Worm (Caenorhabditis elegans) whole organism, late embryonic: ENCODE data around the gene srh-279.

ENCODE experiments used
- C38D4.7 ChIP-seq: fragments of 200-800 bp; sonication (Bioruptor generic); optimal IDR thresholded peaks from 2 replicates; lab custom pipeline; 2018; ENCODE audit warnings: mild to moderate bottlenecking, missing genetic modification characterization, moderate library complexity, missing compliant biosample characterization
- F13H6.1 ChIP-seq: sonication (generic microtip); optimal IDR thresholded peaks from 2 replicates; lab custom pipeline; 2016; ENCODE audit warnings: missing genetic modification characterization, missing compliant biosample characterization
- T23F11.4 ChIP-seq: fragments of 200-800 bp; sonication (Bioruptor generic); optimal IDR thresholded peaks from 2 replicates; lab custom pipeline; 2018; ENCODE audit warnings: mild to moderate bottlenecking, missing genetic modification characterization, missing compliant biosample characterization
- ahr-1 ChIP-seq: sonication (generic microtip); optimal IDR thresholded peaks from 2 replicates; lab custom pipeline; 2016; ENCODE audit warnings: missing genetic modification characterization, missing compliant biosample characterization
- ama-1 ChIP-seq: fragments of 150-350 bp; optimal IDR thresholded peaks from 2 replicates; lab custom pipeline; 2014
- ceh-18 ChIP-seq: sonication (generic microtip); optimal IDR thresholded peaks from 2 replicates; lab custom pipeline; 2016; ENCODE audit warnings: missing genetic modification characterization, missing compliant biosample characterization
- ceh-19 ChIP-seq: fragments of 200-800 bp; sonication (Bioruptor generic); optimal IDR thresholded peaks from 2 replicates; lab custom pipeline; 2018; ENCODE audit warnings: mild to moderate bottlenecking, missing genetic modification characterization, missing compliant biosample characterization
- ceh-2 ChIP-seq: sonication (generic microtip); optimal IDR thresholded peaks from 2 replicates; lab custom pipeline; 2016; ENCODE audit warnings: missing genotype, missing genetic modification characterization, missing compliant biosample characterization
- ceh-22 ChIP-seq: sonication (generic microtip); optimal IDR thresholded peaks from 2 replicates; lab custom pipeline; 2017; ENCODE audit warnings: missing biosample characterization, missing genetic modification characterization
- ceh-24 ChIP-seq: sonication (generic microtip); optimal IDR thresholded peaks from 2 replicates; lab custom pipeline; 2016; ENCODE audit warnings: mild to moderate bottlenecking, missing genetic modification characterization, missing compliant biosample characterization
- ceh-30 ChIP-seq: fragments of 150-350 bp; optimal IDR thresholded peaks from 2 replicates; lab custom pipeline; 2014; ENCODE audit warnings: missing biosample characterization, missing genetic modification characterization
- ceh-31 ChIP-seq: sonication (generic microtip); optimal IDR thresholded peaks from 2 replicates; lab custom pipeline; 2016; ENCODE audit warnings: missing genetic modification characterization, missing compliant biosample characterization
- ceh-34 ChIP-seq: sonication (generic microtip); optimal IDR thresholded peaks from 2 replicates; lab custom pipeline; 2016; ENCODE audit warnings: mild to moderate bottlenecking, missing genetic modification characterization, missing compliant biosample characterization
- ceh-6 ChIP-seq: fragments of 200-800 bp; sonication (Bioruptor generic); optimal IDR thresholded peaks from 2 replicates; lab custom pipeline; 2018; ENCODE audit warnings: mild to moderate bottlenecking, missing genetic modification characterization, missing compliant biosample characterization
- che-1 ChIP-seq: sonication (generic microtip); optimal IDR thresholded peaks from 2 replicates; lab custom pipeline; 2016; ENCODE audit warnings: mild to moderate bottlenecking, missing genetic modification characterization, missing compliant biosample characterization
- dmd-4 ChIP-seq: sonication (generic microtip); optimal IDR thresholded peaks from 2 replicates; lab custom pipeline; 2016; ENCODE audit warnings: borderline replicate concordance, missing genetic modification characterization, missing compliant biosample characterization
- dve-1 ChIP-seq: sonication (generic microtip); optimal IDR thresholded peaks from 2 replicates; lab custom pipeline; 2017; ENCODE audit warnings: antibody characterized with exemption, mild to moderate bottlenecking, missing genetic modification characterization, missing compliant biosample characterization
- elt-2 ChIP-seq: sonication (generic microtip); optimal IDR thresholded peaks from 2 replicates; lab custom pipeline; 2016; ENCODE audit warnings: missing genetic modification reagents, missing genetic modification characterization, missing compliant biosample characterization
- elt-4 ChIP-seq: sonication (generic microtip); optimal IDR thresholded peaks from 2 replicates; lab custom pipeline; 2016; ENCODE audit warnings: missing genetic modification characterization, missing compliant biosample characterization
- ets-4 ChIP-seq: sonication (generic microtip); optimal IDR thresholded peaks from 2 replicates; lab custom pipeline; 2016; ENCODE audit warnings: missing genetic modification characterization, missing compliant biosample characterization
- eyg-1 ChIP-seq: sonication (generic microtip); optimal IDR thresholded peaks from 2 replicates; lab custom pipeline; 2016; ENCODE audit warnings: missing genotype, missing genetic modification characterization, missing compliant biosample characterization
- fax-1 ChIP-seq: sonication (generic microtip); optimal IDR thresholded peaks from 2 replicates; lab custom pipeline; 2016; ENCODE audit warnings: missing genotype, missing genetic modification characterization, missing compliant biosample characterization
- fkh-10 ChIP-seq: fragments of 150-350 bp; optimal IDR thresholded peaks from 2 replicates; lab custom pipeline; 2014; ENCODE audit warnings: missing biosample characterization, missing genetic modification reagents, missing genetic modification characterization
- gmeb-2 ChIP-seq: sonication (generic microtip); optimal IDR thresholded peaks from 2 replicates; lab custom pipeline; 2016; ENCODE audit warnings: missing genetic modification characterization, inconsistent platforms, missing compliant biosample characterization
- hlh-13 ChIP-seq: fragments of 200-800 bp; sonication (Bioruptor generic); optimal IDR thresholded peaks from 2 replicates; lab custom pipeline; 2018; ENCODE audit warnings: mild to moderate bottlenecking, missing genetic modification characterization, missing compliant biosample characterization
- hlh-30 ChIP-seq: sonication (generic microtip); optimal IDR thresholded peaks from 2 replicates; lab custom pipeline; 2017; ENCODE audit warnings: antibody characterized with exemption, missing genetic modification characterization, missing compliant biosample characterization; ENCODE audit not compliant: insufficient read depth
- hlh-8 ChIP-seq: sonication (generic microtip); optimal IDR thresholded peaks from 2 replicates; lab custom pipeline; 2016; ENCODE audit warnings: missing genotype, missing genetic modification characterization, missing compliant biosample characterization
- lim-6 ChIP-seq: sonication (generic microtip); optimal IDR thresholded peaks from 2 replicates; lab custom pipeline; 2016; ENCODE audit warnings: missing genetic modification characterization, missing compliant biosample characterization
- lin-11 ChIP-seq: fragments of 200-800 bp; sonication (Bioruptor generic); optimal IDR thresholded peaks from 2 replicates; lab custom pipeline; 2018; ENCODE audit warnings: mild to moderate bottlenecking, missing genetic modification characterization, missing compliant biosample characterization
- madf-2 ChIP-seq: sonication (generic microtip); optimal IDR thresholded peaks from 2 replicates; lab custom pipeline; 2017; ENCODE audit warnings: missing genetic modification characterization, missing compliant biosample characterization
- mec-3 ChIP-seq: sonication (generic microtip); optimal IDR thresholded peaks from 2 replicates; lab custom pipeline; 2016; ENCODE audit warnings: borderline replicate concordance, missing genetic modification characterization, missing compliant biosample characterization
- nhr-232 ChIP-seq: sonication (generic microtip); optimal IDR thresholded peaks from 2 replicates; lab custom pipeline; 2016; ENCODE audit warnings: missing genetic modification characterization, missing compliant biosample characterization
- odd-2 ChIP-seq: sonication (generic microtip); optimal IDR thresholded peaks from 2 replicates; lab custom pipeline; 2017; ENCODE audit warnings: antibody characterized with exemption, mild to moderate bottlenecking, missing genetic modification characterization, missing compliant biosample characterization
- pat-9 ChIP-seq: fragments of 200-800 bp; sonication (Bioruptor generic); optimal IDR thresholded peaks from 2 replicates; lab custom pipeline; 2018; ENCODE audit warnings: mild to moderate bottlenecking, missing genetic modification characterization, moderate library complexity, missing compliant biosample characterization
- pax-1 ChIP-seq: fragments of 150-350 bp; optimal IDR thresholded peaks from 2 replicates; lab custom pipeline; 2014; ENCODE audit warnings: missing biosample characterization, missing genetic modification characterization
- pqm-1 ChIP-seq: sonication (generic microtip); optimal IDR thresholded peaks from 2 replicates; lab custom pipeline; 2016; ENCODE audit warnings: missing genetic modification characterization, missing compliant biosample characterization
- pros-1 ChIP-seq: fragments of 150-350 bp; optimal IDR thresholded peaks from 2 replicates; lab custom pipeline; 2014; ENCODE audit warnings: missing biosample characterization, missing genetic modification reagents, missing genetic modification characterization
- rnt-1 ChIP-seq: sonication (generic microtip); optimal IDR thresholded peaks from 2 replicates; lab custom pipeline; 2016; ENCODE audit warnings: missing genetic modification characterization, missing compliant biosample characterization
- sdc-2 ChIP-seq: sonication (generic microtip); optimal IDR thresholded peaks from 2 replicates; lab custom pipeline; 2016; ENCODE audit warnings: missing genotype, missing genetic modification characterization, missing compliant biosample characterization
- sox-2 ChIP-seq: fragments of 200-800 bp; sonication (Bioruptor generic); IDR thresholded peaks from 2 replicates; pipeline ENCODE4 v1.3.6; 2022; ENCODE audit warnings: missing genetic modification reagents, missing genetic modification characterization, missing compliant biosample characterization
- tbx-7 ChIP-seq: sonication (generic microtip); optimal IDR thresholded peaks from 2 replicates; lab custom pipeline; 2016; ENCODE audit warnings: missing genotype, missing genetic modification characterization, missing compliant biosample characterization
- unc-3 ChIP-seq, 2 experiments: fragments of 200-800 bp in 1 of 2; sonication (Bioruptor generic) in 1 of 2; sonication (generic microtip) in 1 of 2; conservative IDR thresholded peaks in 1 of 2; optimal IDR thresholded peaks in 1 of 2; 2 replicates each; pipeline versions ENCODE4 v1.3.6 to Lab custom; 2016 to 2022; ENCODE audit warnings: missing compliant biosample characterization in 2 of 2, missing genetic modification characterization in 2 of 2, missing genetic modification reagents in 1 of 2
- unc-42 ChIP-seq: sonication (generic microtip); optimal IDR thresholded peaks from 2 replicates; lab custom pipeline; 2016; ENCODE audit warnings: missing genotype, missing genetic modification characterization, missing compliant biosample characterization
- unc-86 ChIP-seq: sonication (generic microtip); optimal IDR thresholded peaks from 2 replicates; lab custom pipeline; 2016; ENCODE audit warnings: missing genetic modification characterization, missing compliant biosample characterization
- ztf-16 ChIP-seq: sonication (generic microtip); optimal IDR thresholded peaks from 2 replicates; lab custom pipeline; 2017; ENCODE audit warnings: missing genetic modification characterization, missing compliant biosample characterization

srh-279 gene

ce11 chrV:16232180-16232579 lies 40.0 kb downstream of the srh-279 start, which contains the start of gene gst-22:
TSS of gene gst-22 (minus strand) at chrV:16232282.
- TF ChIP-seq dmd-4 (tag; lab: Kevin White, UChicago) (no peak), ahr-1 (tag; lab: Kevin White, UChicago) (no peak), ceh-34 (no peak), ztf-16 (no peak), elt-2 (tag; lab: Kevin White, UChicago) (peak; percentile 86), pax-1 (tag; lab: Kevin White, UChicago) (no peak), ceh-18 (tag; lab: Kevin White, UChicago) (no peak), hlh-13 (GFP tag; lab: Kevin White, UChicago) (no peak), unc-86 (tag; lab: Kevin White, UChicago) (no peak)
- TF ChIP-seq, all 69 proteins: peak for 1

- TF ChIP-seq pax-1 (tag; lab: Kevin White, UChicago) (no peak), lin-11 (no peak), pqm-1 (tag; lab: Kevin White, UChicago) (no peak), fax-1 (tag; lab: Kevin White, UChicago) (no peak), C38D4.7 (GFP tag; lab: Kevin White, UChicago) (no peak), che-1 (tag; lab: Kevin White, UChicago) (no peak), F13H6.1 (tag; lab: Kevin White, UChicago) (no peak), ceh-22 (no peak), T23F11.4 (GFP tag; lab: Kevin White, UChicago) (no peak), ceh-18 (tag; lab: Kevin White, UChicago) (no peak)
Observed at ce11 chrV:16233624-16234023, 41.4 kb downstream of the srh-279 start, which contains the start of gene clec-233. TSS of gene clec-233 (plus strand) at chrV:16233924.

- TF ChIP-seq ceh-19 (no peak), odd-2 (tag; lab: Kevin White, UChicago) (no peak), C38D4.7 (GFP tag; lab: Kevin White, UChicago) (no peak), unc-86 (tag; lab: Kevin White, UChicago) (no peak), sox-2 (GFP tag; lab: Robert Waterston, UW) (no peak), eyg-1 (tag; lab: Kevin White, UChicago) (no peak), madf-2 (tag; lab: Kevin White, UChicago) (no peak), pros-1 (tag; lab: Kevin White, UChicago) (no peak), pax-1 (tag; lab: Kevin White, UChicago) (no peak), fax-1 (tag; lab: Kevin White, UChicago) (no peak), hlh-13 (GFP tag; lab: Kevin White, UChicago) (no peak), lim-6 (tag; lab: Kevin White, UChicago) (no peak), elt-4 (no peak), rnt-1 (no peak), ceh-30 (tag; lab: Kevin White, UChicago) (no peak), hlh-30 (tag; lab: Kevin White, UChicago) (no peak), pat-9 (no peak), sdc-2 (tag; lab: Kevin White, UChicago) (no peak), F13H6.1 (tag; lab: Kevin White, UChicago) (no peak), ceh-22 (no peak)
Observed at ce11 chrV:16235135-16235534, 42.9 kb downstream of the srh-279 start, which contains the start of gene F21H7.3. TSS of gene F21H7.3 (minus strand) at chrV:16235235.

- TF ChIP-seq unc-42 (tag; lab: Kevin White, UChicago) (no peak), gmeb-2 (tag; lab: Kevin White, UChicago) (no peak), nhr-232 (tag; lab: Kevin White, UChicago) (no peak), fax-1 (tag; lab: Kevin White, UChicago) (no peak), ceh-18 (tag; lab: Kevin White, UChicago) (no peak), hlh-30 (tag; lab: Kevin White, UChicago) (no peak), tbx-7 (tag; lab: Kevin White, UChicago) (no peak), ceh-24 (tag; lab: Kevin White, UChicago) (no peak), che-1 (tag; lab: Kevin White, UChicago) (no peak), ceh-2 (tag; lab: Kevin White, UChicago) (no peak), ets-4 (tag; lab: Kevin White, UChicago) (no peak), hlh-8 (tag; lab: Kevin White, UChicago) (no peak), unc-3 (GFP tag; conservative IDR thresholded peaks at IDR 0.05; lab: Robert Waterston, UW) (no peak), unc-3 (tag; optimal IDR thresholded peaks at IDR 0.05; lab: Kevin White, UChicago) (no peak), fkh-10 (no peak), mec-3 (tag; lab: Kevin White, UChicago) (no peak), ceh-6 (GFP tag; lab: Kevin White, UChicago) (no peak), ceh-31 (tag; lab: Kevin White, UChicago) (no peak), dve-1 (tag; lab: Kevin White, UChicago) (no peak), ceh-34 (no peak), ama-1 (no peak)
Observed at ce11 chrV:16235647-16236046, 43.4 kb downstream of the srh-279 start, which contains the start of gene srh-98. TSS of gene srh-98 (minus strand) at chrV:16235747.
